Fruit fly (Drosophila melanogaster) whole organism, adult: Measurements from ENCODE around the gene GstT4.
A peak's percentile ranks its signal among the peaks of the same experiment; 100 is the strongest.

ENCODE experiments used
- CG11617 ChIP-seq: fragments of 200-800 bp; sonication (Bioruptor generic); optimal IDR thresholded peaks from 2 replicates; lab custom pipeline; 2017; ENCODE audit warnings: mild to moderate bottlenecking, missing biosample characterization, missing genetic modification reagents, missing genetic modification characterization
- CG12768 ChIP-seq: fragments of 200-800 bp; sonication (Bioruptor generic); optimal IDR thresholded peaks from 2 replicates; lab custom pipeline; 2017; ENCODE audit warnings: missing biosample characterization, missing genetic modification characterization, mild to moderate bottlenecking, moderate library complexity, missing genetic modification reagents
- CG14711 ChIP-seq: fragments of 200-800 bp; sonication (Bioruptor generic); optimal IDR thresholded peaks from 2 replicates; lab custom pipeline; 2018; ENCODE audit warnings: missing biosample characterization, mild to moderate bottlenecking, missing genetic modification characterization, moderate library complexity
- CG1620 ChIP-seq: fragments of 200-800 bp; sonication (Bioruptor generic); optimal IDR thresholded peaks from 2 replicates; lab custom pipeline; 2016; ENCODE audit warnings: missing biosample characterization, missing genetic modification characterization
- CG33017 ChIP-seq: fragments of 200-800 bp; sonication (Bioruptor generic); optimal IDR thresholded peaks from 2 replicates; lab custom pipeline; 2018; ENCODE audit warnings: missing biosample characterization, mild to moderate bottlenecking, missing genetic modification characterization, moderate library complexity
- CG5204 ChIP-seq: fragments of 200-800 bp; sonication (Bioruptor generic); optimal IDR thresholded peaks from 2 replicates; lab custom pipeline; 2016; ENCODE audit warnings: missing biosample characterization, missing genetic modification characterization
- CG7045 ChIP-seq: fragments of 200-800 bp; sonication (Bioruptor generic); optimal IDR thresholded peaks from 2 replicates; lab custom pipeline; 2017; ENCODE audit warnings: missing biosample characterization, mild to moderate bottlenecking, missing genetic modification characterization
- CG7101 ChIP-seq: fragments of 200-800 bp; sonication (Bioruptor generic); optimal IDR thresholded peaks from 2 replicates; lab custom pipeline; 2018; ENCODE audit warnings: missing biosample characterization, mild to moderate bottlenecking, missing genetic modification characterization, moderate library complexity
- Clk ChIP-seq: fragments of 200-800 bp; sonication (Bioruptor generic); optimal IDR thresholded peaks from 2 replicates; lab custom pipeline; 2017; ENCODE audit warnings: missing biosample characterization, missing genetic modification characterization
- Crg-1 ChIP-seq: fragments of 200-800 bp; sonication (Bioruptor generic); optimal IDR thresholded peaks from 2 replicates; lab custom pipeline; 2016; ENCODE audit warnings: missing biosample characterization, missing genetic modification characterization
- Hr96 ChIP-seq: fragments of 200-800 bp; sonication (Bioruptor generic); optimal IDR thresholded peaks from 2 replicates; lab custom pipeline; 2016; ENCODE audit warnings: missing biosample characterization, missing genetic modification characterization
- Mnt ChIP-seq: fragments of 200-800 bp; sonication (Bioruptor generic); optimal IDR thresholded peaks from 2 replicates; lab custom pipeline; 2016; ENCODE audit warnings: missing biosample characterization, mild to moderate bottlenecking, missing genetic modification characterization
- bab1 ChIP-seq: fragments of 200-800 bp; sonication (Bioruptor generic); optimal IDR thresholded peaks from 3 replicates; lab custom pipeline; 2019; ENCODE audit warnings: missing biosample characterization, mild to moderate bottlenecking, missing genetic modification characterization, moderate library complexity
- cic ChIP-seq: fragments of 200-800 bp; sonication (Bioruptor generic); optimal IDR thresholded peaks from 2 replicates; lab custom pipeline; 2017; ENCODE audit warnings: missing biosample characterization, mild to moderate bottlenecking, missing genetic modification characterization, moderate library complexity
- cnc ChIP-seq, 2 experiments: fragments of >200 bp; optimal IDR thresholded peaks; 2 replicates each; lab custom pipeline; 2017
- kay ChIP-seq: fragments of 200-800 bp; sonication (Bioruptor generic); peaks from one replicate; lab custom pipeline; 2016; ENCODE audit warnings: missing biosample characterization, missing genetic modification characterization, borderline replicate concordance
- ovo ChIP-seq: fragments of 200-800 bp; sonication (Bioruptor generic); optimal IDR thresholded peaks from 2 replicates; lab custom pipeline; 2016; ENCODE audit warnings: missing biosample characterization, missing genetic modification characterization
- pad ChIP-seq: fragments of 200-800 bp; sonication (Bioruptor generic); optimal IDR thresholded peaks from 3 replicates; lab custom pipeline; 2017; ENCODE audit warnings: missing biosample characterization, missing genetic modification characterization, mild to moderate bottlenecking, moderate library complexity, missing genetic modification reagents
- tj ChIP-seq: fragments of 200-800 bp; sonication (Bioruptor generic); optimal IDR thresholded peaks from 3 replicates; lab custom pipeline; 2017; ENCODE audit warnings: missing biosample characterization, mild to moderate bottlenecking, missing genetic modification characterization, moderate library complexity
- toe ChIP-seq: fragments of 200-800 bp; sonication (Bioruptor generic); optimal IDR thresholded peaks from 2 replicates; lab custom pipeline; 2016; ENCODE audit warnings: missing biosample characterization, missing genetic modification characterization

Gene GstT4

DNA sequence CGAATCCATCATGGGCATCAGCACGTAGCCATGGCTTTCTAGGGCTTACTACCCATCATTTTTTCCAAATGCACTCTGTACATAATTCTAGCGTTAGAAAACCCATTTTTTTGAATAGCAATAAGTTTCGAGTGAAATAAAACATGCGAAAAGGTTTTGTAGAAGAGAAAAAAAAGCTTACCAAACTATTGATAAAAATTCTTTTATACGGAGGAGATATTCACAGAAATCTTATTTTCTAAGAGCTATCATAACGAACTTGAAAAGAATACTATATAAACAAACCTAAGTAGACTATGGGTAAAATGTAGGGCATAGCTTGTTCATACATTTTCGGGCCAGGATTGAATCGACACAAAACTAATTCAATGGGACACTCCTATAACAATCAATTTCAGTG, 34.2 kb upstream of the GstT4 start, which contains the start of gene CG1640:
TSS of gene CG1640 (plus strand) at position 301 of the 400 bp plus-strand sequence.
- TF ChIP-seq kay (GFP tag; lab: Kevin White, UChicago), result peak; percentile 19
- no peak for TF ChIP-seq Hr96 (GFP tag; lab: Kevin White, UChicago)

DNA sequence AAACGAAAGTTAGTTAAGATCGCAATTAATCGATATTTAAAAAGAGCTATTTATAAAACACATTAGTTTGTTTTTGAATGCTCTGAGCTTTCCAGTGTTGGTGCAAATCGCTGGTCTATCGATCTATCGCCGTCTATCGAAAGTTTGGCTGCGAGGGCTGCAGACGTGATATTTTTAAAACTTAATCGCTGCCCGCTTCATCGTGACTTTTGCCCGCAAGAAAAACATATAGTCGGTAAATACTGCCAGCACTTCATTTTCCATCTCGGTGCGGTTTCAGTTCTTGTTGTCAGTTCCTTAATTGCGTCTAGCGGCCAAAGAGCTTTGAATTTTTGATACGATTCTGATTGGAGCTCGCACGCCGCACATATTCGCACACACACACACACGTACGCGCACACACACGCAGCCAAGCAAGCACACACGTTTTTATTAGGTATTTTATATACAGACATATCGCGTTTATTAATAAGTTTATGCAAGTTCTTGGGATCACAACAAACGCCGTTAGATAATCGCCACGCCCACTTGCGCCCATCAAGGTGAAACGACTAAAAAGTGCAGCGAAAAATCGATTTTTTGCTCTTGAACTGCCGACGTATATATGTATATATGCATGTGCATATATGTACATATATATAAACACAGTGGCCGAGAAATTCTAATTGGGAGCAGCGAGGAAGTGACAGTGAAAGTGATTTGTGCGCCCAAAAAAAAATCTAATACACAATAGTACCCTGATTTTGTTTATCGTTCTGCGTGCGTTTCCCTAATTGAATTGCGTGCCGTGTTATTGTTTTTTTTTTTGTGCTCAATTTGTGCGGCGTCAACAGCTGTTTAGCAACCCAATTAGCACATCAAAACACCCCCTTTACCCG, 33.5 kb upstream of the GstT4 start:
- TF ChIP-seq kay (GFP tag; lab: Kevin White, UChicago) (peak; percentile 72), Hr96 (GFP tag; lab: Kevin White, UChicago) (no peak), cnc (optimal IDR thresholded peaks at IDR 0.05; lab: Kevin White, UChicago) (no peak), CG11617 (GFP tag; lab: Kevin White, UChicago) (peak; percentile 35), Mnt (GFP tag; lab: Kevin White, UChicago) (peak; percentile 72), CG12768 (GFP tag; lab: Kevin White, UChicago) (peak; percentile 25), CG7101 (tag; lab: Kevin White, UChicago) (peak; percentile 32), CG5204 (no peak), toe (GFP tag; lab: Kevin White, UChicago) (peak; percentile 6), pad (GFP tag; lab: Kevin White, UChicago) (no peak), cic (GFP tag; lab: Kevin White, UChicago) (peak; percentile 22), CG14711 (tag; lab: Kevin White, UChicago) (peak; percentile 27), CG1620 (GFP tag; lab: Kevin White, UChicago) (peak; percentile 21), tj (peak; percentile 28), bab1 (GFP tag; lab: Kevin White, UChicago) (peak; percentile 53), Crg-1 (peak; percentile 37), CG33017 (no peak)

DNA sequence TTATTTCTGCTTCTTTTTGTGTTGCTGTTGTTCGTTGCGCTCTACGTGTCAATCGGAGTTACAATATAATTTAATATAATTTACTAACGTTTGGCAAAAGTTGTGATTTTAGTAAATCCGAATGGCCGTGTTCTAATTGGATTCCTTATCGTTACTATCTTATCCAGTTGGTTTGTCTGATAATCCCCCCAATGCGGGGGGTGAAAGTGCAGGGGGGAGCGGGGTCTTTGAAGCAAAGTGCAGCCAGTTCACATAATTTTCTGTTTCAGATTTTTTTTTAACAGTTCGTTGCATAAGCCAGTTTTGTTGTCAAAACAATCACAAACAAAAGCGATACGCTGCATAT, 32.9 kb upstream of the GstT4 start:
- peak; percentile 65 for TF ChIP-seq ovo (GFP tag; lab: Kevin White, UChicago)
- TF ChIP-seq CG7101 (tag; lab: Kevin White, UChicago), result no peak
- no peak for TF ChIP-seq kay (GFP tag; lab: Kevin White, UChicago)

DNA sequence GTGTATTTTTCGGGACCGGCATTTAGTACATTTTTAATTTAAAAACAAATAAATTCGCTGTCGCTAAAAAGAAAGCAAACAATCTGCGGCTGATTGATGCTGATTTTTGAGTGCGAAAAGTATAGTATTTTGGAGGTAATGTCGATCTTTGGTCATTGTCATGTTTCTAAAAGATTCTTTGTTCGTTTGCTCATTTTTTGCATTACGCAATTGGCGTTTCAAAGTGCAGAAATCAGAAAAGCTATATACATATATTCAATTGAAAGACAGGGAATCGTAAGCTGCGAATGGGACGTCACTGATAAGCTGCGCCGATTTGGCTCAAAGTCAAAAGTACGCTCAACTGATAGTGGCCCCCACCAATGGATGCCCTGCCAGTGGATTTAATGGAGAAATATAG, 32.0 kb upstream of the GstT4 start:
- no peak for TF ChIP-seq bab1 (GFP tag; lab: Kevin White, UChicago)
- no peak for TF ChIP-seq toe (GFP tag; lab: Kevin White, UChicago)

DNA sequence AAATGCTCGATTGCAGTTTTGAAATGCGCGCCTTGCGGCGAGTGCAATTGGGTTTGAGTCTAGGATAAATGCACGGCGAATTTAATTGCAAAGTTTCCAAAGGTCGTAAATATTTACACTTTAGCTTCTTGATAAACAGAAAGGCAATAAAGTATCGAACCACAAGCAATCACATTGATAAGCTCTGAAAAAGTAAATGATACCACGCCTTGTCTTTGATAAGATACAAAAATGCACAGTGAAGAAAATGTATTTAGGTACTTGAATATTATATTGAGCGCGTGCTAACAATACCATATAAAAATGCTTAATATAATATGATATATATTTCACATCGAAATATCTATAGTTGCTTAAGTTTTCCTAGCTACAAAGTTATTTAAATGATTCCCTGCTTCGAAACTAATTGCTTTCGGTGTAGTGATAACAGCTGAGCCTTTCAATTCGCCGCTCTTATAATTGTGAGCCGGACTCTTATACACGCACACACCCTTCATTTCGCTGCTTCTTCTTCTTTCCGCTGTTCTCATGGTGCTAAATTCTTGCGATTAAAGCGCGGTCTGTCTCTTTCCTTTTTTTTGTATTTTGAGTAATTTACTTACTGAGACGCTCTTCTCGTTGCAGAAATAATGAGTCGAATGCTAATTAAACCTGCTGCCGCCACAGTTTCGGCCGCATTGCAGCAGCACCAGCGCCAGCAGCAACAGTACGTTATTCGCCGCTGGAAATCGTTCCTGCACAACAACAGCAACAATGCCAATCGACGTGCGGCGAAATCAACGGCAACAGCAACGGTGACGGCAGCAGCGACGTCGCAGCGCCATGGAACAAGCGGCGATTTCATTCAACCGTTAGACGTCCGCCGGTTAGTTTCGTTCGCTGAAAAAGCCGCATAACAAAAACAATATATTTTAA, 31.1 kb upstream of the GstT4 start:
- TF ChIP-seq Crg-1 (peak; percentile 80), CG7045 (peak; percentile 74), Mnt (GFP tag; lab: Kevin White, UChicago) (peak; percentile 79), CG14711 (tag; lab: Kevin White, UChicago) (peak; percentile 87), CG11617 (GFP tag; lab: Kevin White, UChicago) (peak; percentile 83), CG5204 (peak; percentile 53), toe (GFP tag; lab: Kevin White, UChicago) (peak; percentile 36), ovo (GFP tag; lab: Kevin White, UChicago) (peak; percentile 89), CG1620 (GFP tag; lab: Kevin White, UChicago) (peak; percentile 42), tj (peak; percentile 75), CG12768 (GFP tag; lab: Kevin White, UChicago) (peak; percentile 77), CG7101 (tag; lab: Kevin White, UChicago) (peak; percentile 95), kay (GFP tag; lab: Kevin White, UChicago) (peak; percentile 46), CG33017 (peak; percentile 80), cic (GFP tag; lab: Kevin White, UChicago) (peak; percentile 12), bab1 (GFP tag; lab: Kevin White, UChicago) (peak; percentile 53), Hr96 (GFP tag; lab: Kevin White, UChicago) (no peak), Clk (GFP tag; lab: Kevin White, UChicago) (no peak), pad (GFP tag; lab: Kevin White, UChicago) (no peak), cnc (optimal IDR thresholded peaks at IDR 0.05; lab: Kevin White, UChicago) (no peak)

DNA sequence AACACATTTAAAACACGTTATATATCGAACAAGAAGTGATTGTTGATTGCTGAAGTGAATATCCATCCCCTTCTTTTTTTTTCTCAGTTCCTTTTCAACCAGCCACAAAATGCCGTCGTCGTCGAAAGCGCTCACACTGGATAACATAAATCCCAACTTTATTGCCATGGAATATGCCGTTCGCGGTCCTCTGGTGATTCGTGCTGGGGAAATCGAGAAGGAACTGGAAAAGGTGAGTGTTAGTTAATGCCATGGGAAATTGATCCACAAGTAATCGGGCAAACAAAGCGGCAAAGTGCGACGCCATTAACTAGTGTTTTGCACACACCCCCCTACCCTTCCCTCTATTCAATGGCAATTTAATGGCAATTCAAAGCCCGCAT, 30.4 kb upstream of the GstT4 start:
- TF ChIP-seq CG12768 (GFP tag; lab: Kevin White, UChicago), result peak; percentile 29
- TF ChIP-seq CG5204, result no peak
- TF ChIP-seq pad (GFP tag; lab: Kevin White, UChicago), result peak; percentile 94
- no peak for TF ChIP-seq bab1 (GFP tag; lab: Kevin White, UChicago)
- no peak for TF ChIP-seq CG7045
